Worm (Caenorhabditis elegans): ENCODE measurements around the gene B0334.4.
"Not testable (repeated sequence)": the region's sequence is repeated elsewhere in the genome, so short reads cannot be mapped to it uniquely, and the experiment has no call there.

B0334.4 gene

ce11 chrII:11514775-11515174 is 19.3 kb downstream of the B0334.4 start, which contains the start of gene srh-44:
Gene srh-44, plus strand, starts transcription at chrII:11515075.
- TF ChIP-seq unc-62 (GFP tag; optimal IDR thresholded peaks at IDR 0.05): no peak

ce11 chrII:11518184-11518583 is 22.7 kb downstream of the B0334.4 start, which contains the start of gene B0334.10:
Gene B0334.10, plus strand, starts transcription at chrII:11518484.
- TF ChIP-seq unc-62 (GFP tag; optimal IDR thresholded peaks at IDR 0.05): no peak

- no peak for TF ChIP-seq unc-62 (GFP tag; optimal IDR thresholded peaks at IDR 0.05)
Observed at ce11 chrII:11521300-11521699, 25.8 kb downstream of the B0334.4 start, which contains the start of gene Y62F5A.10. Gene Y62F5A.10, plus strand, starts transcription at chrII:11521600.

ce11 chrII:11526954-11527353 is 31.5 kb downstream of the B0334.4 start, which contains the start of gene age-1:
Gene age-1, minus strand, starts transcription at chrII:11527054.
- no peak for TF ChIP-seq unc-62 (GFP tag; optimal IDR thresholded peaks at IDR 0.05)

ce11 chrII:11533716-11534115 is 38.2 kb downstream of the B0334.4 start, which contains the start of gene mdt-8:
Gene mdt-8, minus strand, starts transcription at chrII:11533816.
- no peak for TF ChIP-seq unc-62 (GFP tag; optimal IDR thresholded peaks at IDR 0.05)

ce11 chrII:11534429-11535099 is 39.1 kb downstream of the B0334.4 start, which contains the start of gene Y62F5A.12:
Gene Y62F5A.12, minus strand, starts transcription at chrII:11534479.
- not testable (repeated sequence) for TF ChIP-seq unc-62 (GFP tag; optimal IDR thresholded peaks at IDR 0.05)

- no peak for TF ChIP-seq unc-62 (GFP tag; optimal IDR thresholded peaks at IDR 0.05)
Observed at ce11 chrII:11535429-11535828, 39.9 kb downstream of the B0334.4 start.

- no peak for TF ChIP-seq unc-62 (GFP tag; optimal IDR thresholded peaks at IDR 0.05)
Observed at ce11 chrII:11535924-11536323, 40.4 kb downstream of the B0334.4 start.

- no peak for TF ChIP-seq unc-62 (GFP tag; optimal IDR thresholded peaks at IDR 0.05)
Observed at ce11 chrII:11536505-11536904, 41.0 kb downstream of the B0334.4 start.

ce11 chrII:11537115-11537514 is 41.6 kb downstream of the B0334.4 start:
- no peak for TF ChIP-seq unc-62 (GFP tag; optimal IDR thresholded peaks at IDR 0.05)

ce11 chrII:11537606-11538016 is 42.1 kb downstream of the B0334.4 start:
- no peak for TF ChIP-seq unc-62 (GFP tag; optimal IDR thresholded peaks at IDR 0.05)

ce11 chrII:11538741-11539140 is 43.2 kb downstream of the B0334.4 start, which contains the start of gene Y62F5A.9:
Gene Y62F5A.9, minus strand, starts transcription at chrII:11538841.
- no peak for TF ChIP-seq unc-62 (GFP tag; optimal IDR thresholded peaks at IDR 0.05)

- TF ChIP-seq unc-62 (GFP tag; optimal IDR thresholded peaks at IDR 0.05): no peak
Observed at ce11 chrII:11542385-11542784, 46.9 kb downstream of the B0334.4 start, which contains the start of gene gtf-2E2. Gene gtf-2E2, minus strand, starts transcription at chrII:11542495.

ce11 chrII:11542958-11543357 is 47.5 kb downstream of the B0334.4 start:
- no peak for TF ChIP-seq unc-62 (GFP tag; optimal IDR thresholded peaks at IDR 0.05)

ce11 chrII:11544714-11545113 is 49.2 kb downstream of the B0334.4 start, which contains the start of gene F54D5.9:
Gene F54D5.9, minus strand, starts transcription at chrII:11544828.
- no peak for TF ChIP-seq unc-62 (GFP tag; optimal IDR thresholded peaks at IDR 0.05)

ce11 chrII:11545299-11545951 is 49.9 kb downstream of the B0334.4 start, which contains the start of gene dnj-13:
Gene dnj-13, plus strand, starts transcription at chrII:11545701.
- no peak for TF ChIP-seq unc-62 (GFP tag; optimal IDR thresholded peaks at IDR 0.05)

- TF ChIP-seq unc-62 (GFP tag; optimal IDR thresholded peaks at IDR 0.05): no peak
Observed at ce11 chrII:11545952-11546325, 50.4 kb downstream of the B0334.4 start.

Measured in whole organism, dauer.